Fruit fly (Drosophila melanogaster) whole organism, wandering third instar larva: Measurements from ENCODE around the gene Tmx3.

Experiments
- Abd-B ChIP-seq: fragments of >200 bp; optimal IDR thresholded peaks from 2 replicates; lab custom pipeline; 2017; ENCODE audit warnings: missing biosample characterization, missing genetic modification characterization
- CG32264 ChIP-seq: fragments of 200-800 bp; sonication (Bioruptor generic); optimal IDR thresholded peaks from 2 replicates; lab custom pipeline; 2016; ENCODE audit warnings: missing biosample characterization, missing genetic modification characterization
- CG9705 ChIP-seq: fragments of 200-800 bp; sonication (Bioruptor generic); optimal IDR thresholded peaks from 2 replicates; lab custom pipeline; 2018; ENCODE audit warnings: missing biosample characterization, mild to moderate bottlenecking, missing genetic modification characterization
- CrebA ChIP-seq: fragments of 200-800 bp; sonication (Bioruptor generic); optimal IDR thresholded peaks from 2 replicates; lab custom pipeline; 2016; ENCODE audit warnings: missing biosample characterization, mild to moderate bottlenecking, missing genetic modification characterization, borderline replicate concordance
- Dfd ChIP-seq: fragments of >200 bp; optimal IDR thresholded peaks from 2 replicates; lab custom pipeline; 2017; ENCODE audit warnings: missing biosample characterization, missing genetic modification characterization
- Dif ChIP-seq: fragments of 200-275, 200-300 bp; sonication (Bioruptor generic); optimal IDR thresholded peaks from 2 replicates; lab custom pipeline; 2018; ENCODE audit warnings: missing biosample characterization, missing genetic modification characterization; ENCODE audit not compliant: partially characterized antibody
- HLH106 ChIP-seq: fragments of 200-800 bp; optimal IDR thresholded peaks from 3 replicates; lab custom pipeline; 2019; ENCODE audit warnings: missing biosample characterization, mild to moderate bottlenecking, missing genetic modification characterization, moderate library complexity
- Hnf4 ChIP-seq: fragments of 200-800 bp; sonication (Bioruptor generic); optimal IDR thresholded peaks from 2 replicates; lab custom pipeline; 2016; ENCODE audit warnings: missing biosample characterization, mild to moderate bottlenecking, missing genetic modification characterization
- Hr78 ChIP-seq: fragments of >200 bp; optimal IDR thresholded peaks from 2 replicates; lab custom pipeline; 2017; ENCODE audit warnings: missing biosample characterization, missing genetic modification characterization
- Jra ChIP-seq: sonication (Bioruptor generic); optimal IDR thresholded peaks from 2 replicates; lab custom pipeline; 2016; ENCODE audit warnings: missing biosample characterization, missing genetic modification characterization
- Mio ChIP-seq: sonication (Bioruptor generic); optimal IDR thresholded peaks from 2 replicates; lab custom pipeline; 2016; ENCODE audit warnings: missing biosample characterization, missing genetic modification characterization
- OdsH ChIP-seq: fragments of 200-800 bp; sonication (Bioruptor generic); optimal IDR thresholded peaks from 2 replicates; lab custom pipeline; 2016; ENCODE audit warnings: missing biosample characterization, mild to moderate bottlenecking, missing genetic modification characterization
- Rel ChIP-seq, 2 experiments: fragments of 200-800 bp; sonication (Bioruptor generic) in 1 of 2; optimal IDR thresholded peaks; 2 replicates in 1 of 2; 3 replicates in 1 of 2; lab custom pipeline; 2016 to 2019; ENCODE audit warnings: mild to moderate bottlenecking in 2 of 2, missing biosample characterization in 2 of 2, missing genetic modification characterization in 2 of 2, moderate library complexity in 1 of 2
- Sp1 ChIP-seq: fragments of 200-800 bp; sonication (Bioruptor generic); optimal IDR thresholded peaks from 3 replicates; lab custom pipeline; 2019; ENCODE audit warnings: missing biosample characterization, mild to moderate bottlenecking, missing genetic modification characterization, moderate library complexity
- Vsx2 ChIP-seq: fragments of 200-300, 225-300 bp; sonication (Bioruptor generic); optimal IDR thresholded peaks from 2 replicates; lab custom pipeline; 2018; ENCODE audit warnings: missing biosample characterization, missing genetic modification characterization; ENCODE audit not compliant: partially characterized antibody
- br ChIP-seq: fragments of 200-800 bp; sonication (Bioruptor generic); optimal IDR thresholded peaks from 2 replicates; lab custom pipeline; 2016; ENCODE audit warnings: missing biosample characterization, missing genetic modification characterization
- brk ChIP-seq: fragments of 200-800 bp; sonication (Bioruptor generic); optimal IDR thresholded peaks from 2 replicates; lab custom pipeline; 2016; ENCODE audit warnings: missing biosample characterization, mild to moderate bottlenecking, missing genetic modification characterization
- dl ChIP-seq, 2 experiments: fragments of 175-275, 200-275 bp in 1 of 2; fragments of 200-275 bp in 1 of 2; sonication (Bioruptor generic); optimal IDR thresholded peaks; lab custom pipeline; 2018; ENCODE audit warnings: mild to moderate bottlenecking in 2 of 2, missing biosample characterization in 2 of 2, missing genetic modification characterization in 2 of 2, moderate library complexity in 2 of 2; ENCODE audit not compliant: partially characterized antibody in 2 of 2, insufficient read depth in 1 of 2
- dmrt93B ChIP-seq: fragments of 200-800 bp; sonication (Bioruptor generic); optimal IDR thresholded peaks from 2 replicates; lab custom pipeline; 2018; ENCODE audit warnings: missing biosample characterization, mild to moderate bottlenecking, missing genetic modification characterization
- dsf ChIP-seq: sonication (Bioruptor generic); optimal IDR thresholded peaks from 2 replicates; lab custom pipeline; 2016; ENCODE audit warnings: missing biosample characterization, missing genetic modification characterization, borderline replicate concordance
- ey ChIP-seq: fragments of 200-800 bp; sonication (Bioruptor generic); optimal IDR thresholded peaks from 2 replicates; lab custom pipeline; 2016; ENCODE audit warnings: missing biosample characterization, missing genetic modification characterization
- foxo ChIP-seq, 2 experiments: fragments of 200-800 bp; sonication (Bioruptor generic); optimal IDR thresholded peaks; 2 replicates in 1 of 2; 3 replicates in 1 of 2; lab custom pipeline; 2016 to 2017; ENCODE audit warnings: missing biosample characterization in 2 of 2, missing genetic modification characterization in 2 of 2
- fru ChIP-seq: fragments of 200-800 bp; sonication (Bioruptor generic); optimal IDR thresholded peaks from 3 replicates; lab custom pipeline; 2016; ENCODE audit warnings: missing biosample characterization, mild to moderate bottlenecking, missing genetic modification characterization
- jim ChIP-seq: fragments of 175-275, 200-325 bp; sonication (Bioruptor generic); optimal IDR thresholded peaks from 2 replicates; lab custom pipeline; 2016; ENCODE audit warnings: missing biosample characterization, mild to moderate bottlenecking, missing genetic modification characterization
- lola ChIP-seq: fragments of >200 bp; optimal IDR thresholded peaks from 2 replicates; lab custom pipeline; 2017; ENCODE audit warnings: missing biosample characterization, missing genetic modification characterization
- pan ChIP-seq: fragments of >200 bp; optimal IDR thresholded peaks from 2 replicates; lab custom pipeline; 2017
- rgr ChIP-seq: fragments of 200-800 bp; sonication (Bioruptor generic); optimal IDR thresholded peaks from 3 replicates; lab custom pipeline; 2016; ENCODE audit warnings: missing biosample characterization, mild to moderate bottlenecking, missing genetic modification characterization
- sage ChIP-seq: fragments of 200-800 bp; sonication (Bioruptor generic); optimal IDR thresholded peaks from 2 replicates; lab custom pipeline; 2016; ENCODE audit warnings: missing biosample characterization, mild to moderate bottlenecking, missing genetic modification characterization
- sv ChIP-seq: fragments of 200-800 bp; sonication (Bioruptor generic); optimal IDR thresholded peaks from 3 replicates; lab custom pipeline; 2016; ENCODE audit warnings: missing biosample characterization, missing genetic modification characterization
- tai ChIP-seq: sonication (Bioruptor generic); optimal IDR thresholded peaks from 2 replicates; lab custom pipeline; 2016; ENCODE audit warnings: missing biosample characterization, missing genetic modification characterization
- usp ChIP-seq: fragments of >200 bp; optimal IDR thresholded peaks from 2 replicates; lab custom pipeline; 2017; ENCODE audit warnings: missing biosample characterization, missing genetic modification characterization
- woc ChIP-seq: sonication (Bioruptor generic); optimal IDR thresholded peaks from 2 replicates; lab custom pipeline; 2016; ENCODE audit warnings: missing biosample characterization, mild to moderate bottlenecking, missing genetic modification characterization

The Tmx3 gene

DNA sequence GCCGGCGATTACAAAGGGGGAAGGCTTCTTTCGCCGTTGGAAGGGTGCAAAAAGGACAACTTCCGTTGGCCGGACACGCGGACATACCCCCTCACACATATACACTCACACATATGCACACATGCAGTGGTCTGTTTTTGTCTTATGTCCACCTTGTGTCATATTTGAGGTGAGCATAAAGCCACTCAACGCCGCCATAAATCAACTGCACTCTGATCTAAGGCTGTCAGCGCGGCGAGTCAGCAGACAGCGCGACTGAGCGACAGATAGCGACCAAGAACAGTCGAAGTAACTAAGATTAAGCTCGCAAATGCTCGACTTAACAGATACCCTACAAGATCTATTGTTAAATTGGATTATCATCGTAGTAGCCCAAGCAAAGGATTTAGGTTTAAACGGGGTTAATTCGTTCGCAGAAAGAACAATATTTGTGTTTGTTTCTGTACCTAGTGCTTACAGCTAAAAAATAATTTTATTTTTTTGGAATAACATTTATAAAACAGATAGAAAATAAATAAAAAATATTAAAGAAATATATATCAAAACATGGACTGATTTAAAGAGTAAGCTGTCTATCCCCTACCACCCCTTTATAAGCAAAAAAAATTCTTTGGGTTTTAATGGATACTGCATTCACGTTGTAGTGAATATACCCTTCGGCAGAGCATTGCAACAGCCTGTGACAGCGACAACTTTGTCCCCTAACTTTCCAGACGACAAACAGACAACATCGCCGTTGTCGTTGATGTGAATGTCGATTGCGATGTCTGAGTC lies 19.9 kb upstream of the Tmx3 start:
- peak in 1 of 2 experiments; percentile 38 for TF ChIP-seq foxo (GFP tag; optimal IDR thresholded peaks at IDR 0.05; lab: Kevin White, UChicago)
- TF ChIP-seq Abd-B (GFP tag; lab: Kevin White, UChicago) = no peak
- TF ChIP-seq sv (GFP tag; lab: Kevin White, UChicago) = no peak
- no peak for TF ChIP-seq fru (GFP tag; lab: Kevin White, UChicago)
- TF ChIP-seq dmrt93B (GFP tag; lab: Kevin White, UChicago) = peak; percentile 16
- TF ChIP-seq Mio (GFP tag; lab: Kevin White, UChicago) = no peak
- TF ChIP-seq Hr78 (GFP tag; lab: Kevin White, UChicago) = no peak
- TF ChIP-seq woc (GFP tag; lab: Kevin White, UChicago) = peak; percentile 36
- TF ChIP-seq dl (GFP tag; optimal IDR thresholded peaks at IDR 0.05; lab: Kevin White, UChicago; ENCODE audit: insufficient read depth in 1 of 2, partially characterized antibody in 2 of 2) = no peak
- no peak for TF ChIP-seq rgr
- no peak for TF ChIP-seq jim (GFP tag; lab: Kevin White, UChicago)
- no peak for TF ChIP-seq brk (GFP tag; lab: Kevin White, UChicago)
- TF ChIP-seq lola (GFP tag; lab: Kevin White, UChicago) = no peak
- TF ChIP-seq Rel (GFP tag; optimal IDR thresholded peaks at IDR 0.05; lab: Kevin White, UChicago) = no peak
- TF ChIP-seq Rel (tag; optimal IDR thresholded peaks at IDR 0.05; lab: Kevin White, UChicago) = no peak
- no peak for TF ChIP-seq CG9705 (GFP tag; lab: Kevin White, UChicago)
- no peak for TF ChIP-seq CG32264 (GFP tag; lab: Kevin White, UChicago)
- TF ChIP-seq Dif (GFP tag; lab: Kevin White, UChicago) = no peak
- TF ChIP-seq Hnf4 (GFP tag; lab: Kevin White, UChicago) = no peak
- TF ChIP-seq, all 38 proteins: peak for 3

DNA sequence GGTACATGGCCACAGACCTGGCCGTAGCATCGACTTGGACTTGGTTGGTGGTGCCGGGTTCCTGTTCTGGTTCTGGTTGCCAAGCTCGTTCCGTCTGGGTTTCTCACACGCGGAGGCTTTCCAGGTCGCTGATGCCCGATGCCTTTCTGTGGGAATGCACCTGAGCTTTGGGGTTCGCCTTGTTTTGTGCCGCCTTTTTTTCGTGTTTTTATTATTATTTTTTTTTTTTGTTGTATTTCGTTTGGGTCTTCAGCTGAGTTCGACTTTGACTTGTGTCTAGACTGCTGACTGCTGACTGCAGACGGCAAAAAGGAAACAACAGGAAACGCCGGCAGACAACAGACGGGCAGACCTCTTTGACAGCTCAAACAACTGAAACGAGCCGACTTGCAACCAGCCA lies 19.3 kb upstream of the Tmx3 start:
- TF ChIP-seq ey (GFP tag; lab: Kevin White, UChicago) (no peak), br (GFP tag; lab: Kevin White, UChicago) (peak; percentile 12)
- TF ChIP-seq, all 38 proteins: peak for 1

DNA sequence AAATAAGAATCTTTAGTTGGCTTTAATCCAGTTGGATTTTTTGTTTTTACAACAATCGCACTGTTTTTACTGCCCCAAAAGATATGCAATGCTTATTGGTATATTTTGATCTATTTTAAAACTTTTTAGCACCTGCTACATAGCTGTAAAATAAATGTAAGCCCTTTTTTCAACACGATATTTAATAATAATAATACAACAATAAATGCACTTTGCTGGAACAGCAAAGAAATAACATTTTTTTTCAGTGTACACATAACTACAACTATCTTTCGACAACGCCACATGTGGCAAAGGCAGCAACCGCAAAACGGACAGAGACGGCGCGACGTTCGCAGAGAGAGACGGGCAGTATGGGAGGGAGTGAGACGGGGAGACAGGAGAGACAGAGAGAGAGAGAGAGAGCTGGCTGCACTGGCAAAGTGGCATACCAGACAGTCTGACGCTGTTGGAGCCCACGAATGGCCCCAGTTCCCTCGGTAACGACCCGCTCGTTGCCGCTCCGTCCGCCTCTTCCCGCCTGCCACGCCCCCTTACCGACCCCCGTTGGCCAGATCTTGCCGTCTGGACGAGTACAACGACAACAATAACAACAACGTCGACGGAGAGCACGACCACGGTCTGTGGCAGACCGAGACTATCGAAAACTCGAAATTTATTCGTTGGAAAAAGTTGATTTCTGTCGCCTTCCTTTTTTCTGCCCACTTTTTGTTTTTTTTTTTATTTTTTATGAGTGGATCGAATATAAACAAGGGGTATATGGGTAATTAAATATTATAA lies 17.6 kb upstream of the Tmx3 start:
- TF ChIP-seq Hr78 (GFP tag; lab: Kevin White, UChicago) (no peak), Jra (no peak), sage (GFP tag; lab: Kevin White, UChicago) (no peak), pan (lab: Kevin White, UChicago) (no peak), dl (GFP tag; optimal IDR thresholded peaks at IDR 0.05; lab: Kevin White, UChicago; ENCODE audit: insufficient read depth in 1 of 2, partially characterized antibody in 2 of 2) (peak in 1 of 2 experiments; percentile 47), Vsx2 (GFP tag; lab: Kevin White, UChicago) (peak; percentile 45), Dif (GFP tag; lab: Kevin White, UChicago) (peak; percentile 63), usp (no peak), CrebA (GFP tag; lab: Kevin White, UChicago) (no peak), CG32264 (GFP tag; lab: Kevin White, UChicago) (no peak), Sp1 (GFP tag; lab: Kevin White, UChicago) (peak; percentile 58), jim (GFP tag; lab: Kevin White, UChicago) (peak; percentile 2), Dfd (GFP tag; lab: Kevin White, UChicago) (no peak), foxo (GFP tag; optimal IDR thresholded peaks at IDR 0.05; lab: Kevin White, UChicago) (peak in 1 of 2 experiments; percentile 68), OdsH (GFP tag; lab: Kevin White, UChicago) (peak; percentile 39), Hnf4 (GFP tag; lab: Kevin White, UChicago) (no peak), tai (peak; percentile 14), fru (GFP tag; lab: Kevin White, UChicago) (peak; percentile 21), woc (GFP tag; lab: Kevin White, UChicago) (peak; percentile 31), brk (GFP tag; lab: Kevin White, UChicago) (no peak), dmrt93B (GFP tag; lab: Kevin White, UChicago) (peak; percentile 27), rgr (peak; percentile 51), CG9705 (GFP tag; lab: Kevin White, UChicago) (no peak), HLH106 (tag; lab: Kevin White, UChicago) (peak; percentile 41), ey (GFP tag; lab: Kevin White, UChicago) (peak; percentile 15), dsf (GFP tag; lab: Kevin White, UChicago) (no peak), Mio (GFP tag; lab: Kevin White, UChicago) (no peak), br (GFP tag; lab: Kevin White, UChicago) (peak; percentile 21)
